Fruit fly (Drosophila melanogaster): ENCODE measurements around the gene RtGEF.

Gene RtGEF

DNA sequence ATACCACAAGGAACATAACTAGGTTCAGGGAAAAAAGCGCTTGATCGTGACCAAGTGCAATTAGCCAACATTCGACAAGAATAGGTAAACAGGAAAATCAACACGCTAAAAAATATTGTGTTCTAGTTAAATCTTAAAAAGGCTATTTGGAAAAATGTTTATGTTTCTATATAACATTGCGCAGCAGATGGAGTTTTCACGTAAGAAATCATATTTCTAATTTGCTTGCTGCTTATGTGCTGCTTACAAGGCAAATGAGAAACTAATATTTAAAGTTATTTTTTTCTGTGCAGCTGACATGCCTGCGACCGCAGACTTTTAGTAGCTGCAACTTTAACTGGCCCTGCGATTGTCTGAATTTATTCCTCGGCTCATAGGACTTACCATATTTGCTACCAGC is 31.1 kb downstream of the RtGEF start (continued):
- TF ChIP-seq Eip75B (GFP tag; optimal IDR thresholded peaks at IDR 0.05) (peak; percentile 69), Sox102F (GFP tag; optimal IDR thresholded peaks at IDR 0.05) (no peak), CG6792 (GFP tag; optimal IDR thresholded peaks at IDR 0.05) (peak; percentile 54), CG3919 (GFP tag; optimal IDR thresholded peaks at IDR 0.05) (peak; percentile 66), svp (GFP tag) (no peak), Ets96B (tag; optimal IDR thresholded peaks at IDR 0.05) (peak; percentile 79), CG7368 (GFP tag; optimal IDR thresholded peaks at IDR 0.05) (peak; percentile 0), salr (GFP tag; optimal IDR thresholded peaks at IDR 0.05) (peak; percentile 47 to 48), CG11902 (GFP tag; optimal IDR thresholded peaks at IDR 0.05) (no peak), Hr38 (GFP tag; optimal IDR thresholded peaks at IDR 0.05) (no peak), Met (GFP tag; optimal IDR thresholded peaks at IDR 0.05) (no peak), topi (GFP tag; optimal IDR thresholded peaks at IDR 0.05) (peak; percentile 2), CG1621 (tag; optimal IDR thresholded peaks at IDR 0.05) (peak; percentile 73), dsx (GFP tag; optimal IDR thresholded peaks at IDR 0.05; ENCODE audit: poor library complexity, severe bottlenecking) (peak; percentile 77), CG15336 (GFP tag; IDR thresholded peaks at IDR 0.05) (peak; percentile 61; the same call in 1 of the 2 replicates), Lpt (GFP tag; optimal IDR thresholded peaks at IDR 0.05) (peak; percentile 40), CG3032 (tag; optimal IDR thresholded peaks at IDR 0.05) (peak; percentile 83), esn (GFP tag; optimal IDR thresholded peaks at IDR 0.05) (no peak), fd85E (GFP tag; optimal IDR thresholded peaks at IDR 0.05) (no peak), net (GFP tag; optimal IDR thresholded peaks at IDR 0.05) (peak; percentile 46), CG31627 (GFP tag; optimal IDR thresholded peaks at IDR 0.05) (no peak), Hr39 (GFP tag; optimal IDR thresholded peaks at IDR 0.05) (no peak), achi (GFP tag; optimal IDR thresholded peaks at IDR 0.05) (peak; percentile 72), CG11294 (GFP tag; IDR thresholded peaks at IDR 0.05) (no peak), CG10669 (GFP tag; optimal IDR thresholded peaks at IDR 0.05) (peak; percentile 79), CG6854 (GFP tag; optimal IDR thresholded peaks at IDR 0.05) (no peak), vri (GFP tag; optimal IDR thresholded peaks at IDR 0.05) (no peak), Smox (GFP tag; optimal IDR thresholded peaks at IDR 0.05) (no peak), Gug (GFP tag; IDR thresholded peaks at IDR 0.05) (no peak), cyc (GFP tag; optimal IDR thresholded peaks at IDR 0.05) (no peak), CG9139 (GFP tag; optimal IDR thresholded peaks at IDR 0.05) (peak; percentile 27), OdsH (GFP tag; optimal IDR thresholded peaks at IDR 0.05) (peak; percentile 66), lz (GFP tag; optimal IDR thresholded peaks at IDR 0.05) (no peak), CG6808 (GFP tag; optimal IDR thresholded peaks at IDR 0.05) (peak; percentile 78), acj6 (GFP tag; optimal IDR thresholded peaks at IDR 0.05) (peak; percentile 56)

DNA sequence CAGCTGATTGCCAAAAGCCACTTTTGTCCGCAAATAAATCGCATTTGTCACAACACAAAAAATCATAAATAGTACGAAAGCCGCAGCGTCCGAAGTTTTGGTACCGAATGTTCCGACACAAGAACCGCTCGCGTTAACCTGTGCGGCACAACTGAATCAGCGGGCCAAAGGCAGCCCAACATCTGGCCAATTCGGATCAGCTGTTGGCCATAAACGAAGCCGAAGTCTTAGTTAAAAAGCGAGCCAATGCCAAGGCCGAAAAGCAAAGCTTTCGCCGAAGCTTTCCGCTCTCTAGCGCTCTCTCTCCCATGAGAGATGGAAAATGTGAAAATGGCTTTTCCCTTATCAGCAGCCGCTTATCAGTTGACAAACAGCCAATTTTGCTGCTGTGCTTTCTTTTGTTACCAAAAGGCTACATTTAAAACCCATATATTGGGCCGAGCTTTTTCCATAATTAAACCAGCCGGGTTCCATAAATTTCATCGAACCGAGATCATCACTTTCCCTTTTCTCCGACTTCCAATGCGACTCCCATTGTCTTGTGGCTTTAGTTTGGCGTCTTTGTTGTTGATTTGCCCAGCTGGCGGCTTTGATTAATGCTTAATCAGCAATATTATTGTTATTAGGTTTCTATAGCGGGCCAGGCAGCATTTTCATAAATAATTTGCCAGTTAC is 32.0 kb downstream of the RtGEF start, which contains the start of gene CG16798:
TSS of gene CG16798 (minus strand) at position 216 of the 675 bp plus-strand sequence.
- peak; percentile 47 for TF ChIP-seq Blimp-1 (GFP tag; optimal IDR thresholded peaks at IDR 0.05)
- 0 out of 2 replicates have a peak, but pooled peaks have one; percentile 7 for TF ChIP-seq CG15336 (GFP tag; IDR thresholded peaks at IDR 0.05)
- no peak for TF ChIP-seq ss (GFP tag; optimal IDR thresholded peaks at IDR 0.05)

DNA sequence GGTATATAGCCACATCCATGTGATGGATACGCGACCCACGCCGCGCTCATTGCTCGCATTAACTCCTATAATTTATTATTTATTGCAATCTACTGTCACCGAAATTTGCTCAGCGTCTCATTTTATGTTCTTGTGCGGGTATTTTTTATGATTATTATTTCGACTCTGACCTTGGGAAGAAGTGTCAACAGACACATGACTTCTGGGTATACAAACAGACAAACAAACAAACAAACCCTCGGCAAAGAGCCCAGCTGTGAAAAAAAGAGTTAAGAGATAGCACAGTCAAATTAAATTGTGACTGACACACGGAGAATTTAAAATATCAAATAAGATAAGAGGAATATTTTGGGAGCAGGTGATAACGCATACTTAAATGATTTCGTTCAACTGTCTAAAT is 39.8 kb downstream of the RtGEF start:
- TF ChIP-seq CG6808 (GFP tag; optimal IDR thresholded peaks at IDR 0.05) (no peak), vri (GFP tag; optimal IDR thresholded peaks at IDR 0.05) (peak; percentile 24), fkh (GFP tag; optimal IDR thresholded peaks at IDR 0.05) (peak; percentile 81)

Measured in whole organism, prepupa.